Worm (Caenorhabditis elegans): ENCODE data around the gene pitr-2.

Gene pitr-2

DNA sequence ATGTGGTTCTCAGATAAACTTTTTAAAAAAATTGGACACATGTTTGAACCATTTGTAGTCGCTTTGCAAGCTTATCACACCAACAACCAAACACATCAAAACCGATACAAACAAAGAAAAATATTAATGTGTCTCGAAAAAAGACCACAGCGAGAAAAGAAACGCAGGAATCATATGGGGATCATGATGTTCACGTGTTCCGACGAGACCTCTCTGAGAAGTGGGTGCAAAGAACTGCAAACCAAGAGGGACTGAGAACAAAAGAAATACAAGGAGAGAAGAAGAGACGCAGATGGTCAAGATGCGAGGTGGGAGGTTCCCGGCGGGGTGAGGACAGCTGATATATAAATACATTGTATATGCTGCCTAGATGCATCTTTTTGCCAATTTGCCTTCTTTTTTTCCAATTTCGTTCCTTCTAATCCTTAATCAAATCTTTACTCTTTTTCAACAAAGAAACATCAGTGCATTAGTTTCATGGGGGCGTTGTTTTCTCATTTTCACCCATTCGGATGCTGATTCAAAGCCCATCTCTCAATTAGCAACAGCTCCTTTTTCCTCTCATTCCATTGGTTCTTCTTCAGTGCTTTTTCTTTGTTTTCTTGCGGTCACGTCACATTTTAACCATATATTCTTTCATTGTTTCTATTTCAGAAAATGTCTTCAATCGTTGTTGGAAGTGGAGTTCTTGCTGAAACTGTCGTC, 41.8 kb downstream of the pitr-2 start, which contains the start of gene F21C10.10 (continued):
- TF ChIP-seq elt-1 (tag; optimal IDR thresholded peaks at IDR 0.05) (no peak), mbf-1 (tag; optimal IDR thresholded peaks at IDR 0.05) (no peak), sem-4 (tag; optimal IDR thresholded peaks at IDR 0.05) (peak; percentile 77), fos-1 (tag; optimal IDR thresholded peaks at IDR 0.05) (peak; percentile 70), ztf-11 (tag; optimal IDR thresholded peaks at IDR 0.05) (no peak), nhr-11 (tag; optimal IDR thresholded peaks at IDR 0.05) (no peak), ceh-82 (tag; optimal IDR thresholded peaks at IDR 0.05) (no peak), blmp-1 (tag; optimal IDR thresholded peaks at IDR 0.05; ENCODE audit: insufficient read depth) (peak; percentile 72), nhr-10 (tag; optimal IDR thresholded peaks at IDR 0.05) (no peak)

- TF ChIP-seq ztf-4 (tag; optimal IDR thresholded peaks at IDR 0.05): no peak
- TF ChIP-seq mdl-1 (tag; optimal IDR thresholded peaks at IDR 0.05): no peak
- TF ChIP-seq zag-1 (tag; optimal IDR thresholded peaks at IDR 0.05): no peak
- peak; percentile 13 for TF ChIP-seq crh-2 (tag; optimal IDR thresholded peaks at IDR 0.05)
- TF ChIP-seq elt-3 (tag; optimal IDR thresholded peaks at IDR 0.05): no peak
- no peak for TF ChIP-seq nhr-237 (tag; optimal IDR thresholded peaks at IDR 0.05)
- no peak for TF ChIP-seq egl-27 (tag; optimal IDR thresholded peaks at IDR 0.05)
- TF ChIP-seq gmeb-1 (tag; optimal IDR thresholded peaks at IDR 0.05): no peak
- no peak for TF ChIP-seq nhr-11 (tag; optimal IDR thresholded peaks at IDR 0.05)
- no peak for TF ChIP-seq skn-1 (tag; optimal IDR thresholded peaks at IDR 0.05)
- no peak for TF ChIP-seq F13H6.1 (tag; optimal IDR thresholded peaks at IDR 0.05)
- TF ChIP-seq lin-13 (GFP tag; optimal IDR thresholded peaks at IDR 0.05): no peak
- TF ChIP-seq peb-1 (tag; optimal IDR thresholded peaks at IDR 0.05): no peak
- TF ChIP-seq unc-39 (tag; optimal IDR thresholded peaks at IDR 0.05): no peak
- TF ChIP-seq nhr-23 (tag; optimal IDR thresholded peaks at IDR 0.05): no peak
- TF ChIP-seq ceh-82 (tag; optimal IDR thresholded peaks at IDR 0.05): no peak
- peak; percentile 20 for TF ChIP-seq C34F6.9 (tag; optimal IDR thresholded peaks at IDR 0.05)
- no peak for TF ChIP-seq fos-1 (tag; optimal IDR thresholded peaks at IDR 0.05)
- TF ChIP-seq lin-11 (tag; optimal IDR thresholded peaks at IDR 0.05): no peak
- TF ChIP-seq lsy-2 (tag; optimal IDR thresholded peaks at IDR 0.05): peak in 1 of 2 experiments; percentile 5
- TF ChIP-seq ztf-11 (tag; optimal IDR thresholded peaks at IDR 0.05): no peak
- TF ChIP-seq sma-9 (GFP tag; optimal IDR thresholded peaks at IDR 0.05): peak; percentile 43
- no peak for TF ChIP-seq sma-9 (tag; optimal IDR thresholded peaks at IDR 0.05)
Measured at ce11 chrV:9094976-9095375, 42.5 kb downstream of the pitr-2 start.

- TF ChIP-seq peb-1 (tag; optimal IDR thresholded peaks at IDR 0.05): no peak
- TF ChIP-seq unc-55 (GFP tag; optimal IDR thresholded peaks at IDR 0.05): peak; percentile 0
- peak; percentile 46 for TF ChIP-seq ama-1 (optimal IDR thresholded peaks at IDR 0.05)
- peak in 1 of 2 experiments; percentile 39 for TF ChIP-seq mdl-1 (tag; optimal IDR thresholded peaks at IDR 0.05)
- TF ChIP-seq sma-3 (GFP tag; optimal IDR thresholded peaks at IDR 0.05): peak; percentile 58
- TF ChIP-seq nhr-21 (tag; optimal IDR thresholded peaks at IDR 0.05): peak; percentile 21
- peak in 1 of 2 experiments; percentile 72 for TF ChIP-seq lsy-2 (tag; optimal IDR thresholded peaks at IDR 0.05)
- no peak for TF ChIP-seq nhr-6 (tag; optimal IDR thresholded peaks at IDR 0.05)
- peak; percentile 81 for TF ChIP-seq crh-2 (tag; optimal IDR thresholded peaks at IDR 0.05)
- TF ChIP-seq Y55F3AM.14 (GFP tag; optimal IDR thresholded peaks at IDR 0.05): peak; percentile 48
- TF ChIP-seq nhr-25 (tag; optimal IDR thresholded peaks at IDR 0.05): peak; percentile 5
- TF ChIP-seq nhr-129 (tag; optimal IDR thresholded peaks at IDR 0.05): peak; percentile 93
- TF ChIP-seq snpc-4 (tag; optimal IDR thresholded peaks at IDR 0.05): peak; percentile 35
- TF ChIP-seq R02D3.7 (tag; optimal IDR thresholded peaks at IDR 0.05): no peak
- TF ChIP-seq gmeb-1 (tag; optimal IDR thresholded peaks at IDR 0.05): peak; percentile 51
- no peak for TF ChIP-seq skn-1 (tag; optimal IDR thresholded peaks at IDR 0.05)
- TF ChIP-seq lin-11 (tag; optimal IDR thresholded peaks at IDR 0.05): peak; percentile 7
- TF ChIP-seq ztf-1 (GFP tag; conservative IDR thresholded peaks at IDR 0.05): no peak
- TF ChIP-seq C34F6.9 (tag; optimal IDR thresholded peaks at IDR 0.05): peak; percentile 68
- TF ChIP-seq F13H6.1 (tag; optimal IDR thresholded peaks at IDR 0.05): peak; percentile 75
- TF ChIP-seq ztf-4 (tag; optimal IDR thresholded peaks at IDR 0.05): peak; percentile 35
- TF ChIP-seq sma-9 (GFP tag; optimal IDR thresholded peaks at IDR 0.05): peak; percentile 96
- no peak for TF ChIP-seq sma-9 (tag; optimal IDR thresholded peaks at IDR 0.05)
Measured at ce11 chrV:9094060-9094628, 43.4 kb downstream of the pitr-2 start.

All from whole organism, L2 larva.